Worm (Caenorhabditis elegans): ENCODE results near the gene parg-2.

DNA sequence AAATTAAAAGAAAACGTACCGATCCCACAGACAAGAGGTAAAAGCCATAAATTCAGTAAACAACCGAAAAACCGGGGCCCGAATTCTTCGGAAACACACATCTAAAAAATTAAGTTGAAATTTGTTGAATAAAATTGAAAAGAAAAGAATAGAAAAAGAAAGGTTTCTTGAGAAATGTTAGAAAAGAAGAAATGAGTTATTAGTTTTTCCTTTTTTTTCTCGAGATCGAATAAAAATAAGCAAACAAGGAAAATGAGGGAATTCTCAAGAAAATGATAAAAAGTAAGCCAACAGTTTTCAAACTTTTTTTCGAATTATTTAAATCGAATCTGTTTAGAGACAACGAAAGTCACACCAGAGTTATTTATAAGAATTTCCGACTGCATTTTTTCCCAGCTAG is 9.4 kb downstream of the parg-2 start, which contains the start of gene H23L24.4:
- TF ChIP-seq mml-1 (tag; optimal IDR thresholded peaks at IDR 0.05) (no peak), unc-39 (tag; optimal IDR thresholded peaks at IDR 0.05) (no peak), nhr-12 (tag; optimal IDR thresholded peaks at IDR 0.05) (no peak), nhr-11 (tag; optimal IDR thresholded peaks at IDR 0.05) (no peak), ZK546.5 (tag; optimal IDR thresholded peaks at IDR 0.05) (no peak), unc-62 (GFP tag; optimal IDR thresholded peaks at IDR 0.05) (no peak), lin-15B (tag; optimal IDR thresholded peaks at IDR 0.05) (no peak), hmg-11 (tag; optimal IDR thresholded peaks at IDR 0.05) (no peak), jun-1 (tag; optimal IDR thresholded peaks at IDR 0.05) (no peak), nhr-76 (tag; optimal IDR thresholded peaks at IDR 0.05) (no peak), fkh-10 (GFP tag; optimal IDR thresholded peaks at IDR 0.05) (no peak), ceh-82 (tag; optimal IDR thresholded peaks at IDR 0.05) (no peak), R02D3.7 (tag; optimal IDR thresholded peaks at IDR 0.05) (no peak), pqm-1 (tag; optimal IDR thresholded peaks at IDR 0.05) (no peak)
